Fruit fly (Drosophila melanogaster): Measurements from ENCODE around the gene plh.

The plh gene

dm6 chr3R:4996529-4996975 lies 14.3 kb downstream of the plh start (continued):
- no peak for TF ChIP-seq insv (GFP tag; optimal IDR thresholded peaks at IDR 0.05)
- TF ChIP-seq CG8944 (GFP tag; optimal IDR thresholded peaks at IDR 0.05), result no peak
- peak; percentile 6 for TF ChIP-seq CG4707 (GFP tag; optimal IDR thresholded peaks at IDR 0.05)
- TF ChIP-seq CG16863 (GFP tag; optimal IDR thresholded peaks at IDR 0.05), result no peak
- TF ChIP-seq CG13624 (GFP tag; optimal IDR thresholded peaks at IDR 0.05), result no peak
- TF ChIP-seq CG31388 (GFP tag; optimal IDR thresholded peaks at IDR 0.05), result no peak
- no peak for TF ChIP-seq so (GFP tag; IDR thresholded peaks at IDR 0.05)
- TF ChIP-seq Gsc (GFP tag; IDR thresholded peaks at IDR 0.05), result no peak
- TF ChIP-seq al (GFP tag; IDR thresholded peaks at IDR 0.05), result no peak
- TF ChIP-seq CG11695 (GFP tag; IDR thresholded peaks at IDR 0.05), result no peak
- no peak for TF ChIP-seq br (optimal IDR thresholded peaks at IDR 0.05)
- no peak for TF ChIP-seq CG31224 (GFP tag; IDR thresholded peaks at IDR 0.05)
- TF ChIP-seq CG7357 (GFP tag; IDR thresholded peaks at IDR 0.05), result no peak
- peak; percentile 32 for TF ChIP-seq Xrp1 (GFP tag; IDR thresholded peaks at IDR 0.05)
- no peak for TF ChIP-seq CG1602 (GFP tag; optimal IDR thresholded peaks at IDR 0.05)
- no peak for TF ChIP-seq pita (GFP tag; optimal IDR thresholded peaks at IDR 0.05)
- TF ChIP-seq chinmo (GFP tag; IDR thresholded peaks at IDR 0.05; ENCODE audit: partially characterized antibody), result 0 out of 4 replicates have a peak, but pooled peaks have one; percentile 41
- peak in 1 of 2 experiments; percentile 54 for TF ChIP-seq Eip74EF (GFP tag; optimal IDR thresholded peaks at IDR 0.05)
- TF ChIP-seq CG3163 (GFP tag; optimal IDR thresholded peaks at IDR 0.05), result no peak
- no peak for TF ChIP-seq CG14050 (GFP tag; IDR thresholded peaks at IDR 0.05)
- no peak for TF ChIP-seq hth (optimal IDR thresholded peaks at IDR 0.05)
- TF ChIP-seq Lim3 (GFP tag; IDR thresholded peaks at IDR 0.05), result no peak
- peak; percentile 20 for TF ChIP-seq CG6813 (GFP tag; optimal IDR thresholded peaks at IDR 0.05)
- TF ChIP-seq Six4 (GFP tag; optimal IDR thresholded peaks at IDR 0.05), result no peak
- no peak for TF ChIP-seq pfk (GFP tag; optimal IDR thresholded peaks at IDR 0.05)
- no peak for TF ChIP-seq trem (tag; optimal IDR thresholded peaks at IDR 0.05)
- 0 out of 3 replicates have a peak, but pooled peaks have one; percentile 7 for TF ChIP-seq H15 (GFP tag; IDR thresholded peaks at IDR 0.05)
- TF ChIP-seq cas (GFP tag; IDR thresholded peaks at IDR 0.05), result no peak
- TF ChIP-seq CG4820 (GFP tag; optimal IDR thresholded peaks at IDR 0.05), result no peak
- no peak for TF ChIP-seq H2.0 (GFP tag; IDR thresholded peaks at IDR 0.05)
- TF ChIP-seq CG17612 (GFP tag; IDR thresholded peaks at IDR 0.05), result no peak
- TF ChIP-seq CG13123 (GFP tag; optimal IDR thresholded peaks at IDR 0.05), result no peak
- TF ChIP-seq CrebB (tag; optimal IDR thresholded peaks at IDR 0.05), result no peak
- no peak for TF ChIP-seq Neu2 (GFP tag; optimal IDR thresholded peaks at IDR 0.05; ENCODE audit: borderline replicate concordance)
- no peak for TF ChIP-seq CG15601 (tag; optimal IDR thresholded peaks at IDR 0.05)
- TF ChIP-seq Dek (tag; optimal IDR thresholded peaks at IDR 0.05), result no peak
- TF ChIP-seq slp2 (GFP tag; optimal IDR thresholded peaks at IDR 0.05), result no peak
- TF ChIP-seq az2 (GFP tag; optimal IDR thresholded peaks at IDR 0.05), result no peak
- no peak for TF ChIP-seq ranshi (GFP tag; IDR thresholded peaks at IDR 0.05)
- TF ChIP-seq Elba2 (GFP tag; optimal IDR thresholded peaks at IDR 0.05), result no peak
- TF ChIP-seq h (optimal IDR thresholded peaks at IDR 0.05), result no peak
- peak; percentile 25 for TF ChIP-seq fd64A (GFP tag; optimal IDR thresholded peaks at IDR 0.05)
- no peak for TF ChIP-seq exex (tag; optimal IDR thresholded peaks at IDR 0.05)
- no peak for TF ChIP-seq nau (GFP tag; optimal IDR thresholded peaks at IDR 0.05)
- no peak for TF ChIP-seq fd3F (GFP tag; optimal IDR thresholded peaks at IDR 0.05)
- TF ChIP-seq CG2199 (GFP tag; IDR thresholded peaks at IDR 0.05), result peak; percentile 94
- no peak for TF ChIP-seq zfh1 (GFP tag; IDR thresholded peaks at IDR 0.05)
- no peak for TF ChIP-seq dati (GFP tag; IDR thresholded peaks at IDR 0.05)
- TF ChIP-seq CG14014 (GFP tag; IDR thresholded peaks at IDR 0.05), result no peak; the same call in 1 of the 2 replicates
- no peak for TF ChIP-seq wor (GFP tag; IDR thresholded peaks at IDR 0.05)
- no peak for TF ChIP-seq org-1 (GFP tag; optimal IDR thresholded peaks at IDR 0.05)
- no peak for TF ChIP-seq CG12236 (GFP tag; optimal IDR thresholded peaks at IDR 0.05)
- no peak for TF ChIP-seq CG12071 (GFP tag; optimal IDR thresholded peaks at IDR 0.05)
